Fruit fly (Drosophila melanogaster) whole organism, embryonic: ENCODE measurements around the gene CG4025.
A peak's percentile ranks its signal among the peaks of the same experiment; 100 is the strongest.

Experiments used
- Adf1 ChIP-seq: fragments of 200-800 bp; sonication (Bioruptor generic); IDR thresholded peaks from 2 replicates; pipeline ENCODE4 v1.3.6; 2022; ENCODE audit warnings: missing biosample characterization, missing genetic modification characterization
- Antp ChIP-seq: fragments of 200-800 bp; sonication (Bioruptor generic); optimal IDR thresholded peaks from 3 replicates; lab custom pipeline; 2016; ENCODE audit warnings: missing biosample characterization, missing genetic modification characterization
- Blimp-1 ChIP-seq: fragments of 200-800 bp; sonication (Bioruptor generic); optimal IDR thresholded peaks from 3 replicates; lab custom pipeline; 2018; ENCODE audit warnings: missing biosample characterization, missing genetic modification characterization, mild to moderate bottlenecking, moderate library complexity, missing genetic modification reagents
- CG1024 ChIP-seq: fragments of 200-800 bp; sonication (Bioruptor generic); IDR thresholded peaks from 2 replicates; pipeline ENCODE4 v1.3.6; 2022; ENCODE audit warnings: missing biosample characterization, missing genetic modification characterization
- CG10274 ChIP-seq: fragments of 200-800 bp; sonication (Bioruptor generic); optimal IDR thresholded peaks from 3 replicates; lab custom pipeline; 2017; ENCODE audit warnings: missing biosample characterization, mild to moderate bottlenecking, missing genetic modification characterization
- CG12391 ChIP-seq: fragments of 200-800 bp; sonication (Bioruptor generic); optimal IDR thresholded peaks from 3 replicates; lab custom pipeline; 2018; ENCODE audit warnings: missing biosample characterization, mild to moderate bottlenecking, missing genetic modification characterization, moderate library complexity
- CG1602 ChIP-seq: fragments of 200-800 bp; sonication (Bioruptor generic); optimal IDR thresholded peaks from 3 replicates; lab custom pipeline; 2016; ENCODE audit warnings: missing biosample characterization, missing genetic modification characterization
- CG16813 ChIP-seq: fragments of 200-800 bp; sonication (Bioruptor generic); IDR thresholded peaks from 3 replicates; pipeline ENCODE4 v1.3.6; 2022; ENCODE audit warnings: missing biosample characterization, missing genetic modification characterization; ENCODE audit not compliant: partially characterized antibody
- CG17359 ChIP-seq: fragments of 200-800 bp; sonication (Bioruptor generic); optimal IDR thresholded peaks from 3 replicates; lab custom pipeline; 2018; ENCODE audit warnings: missing biosample characterization, mild to moderate bottlenecking, missing genetic modification characterization, moderate library complexity
- CG17568 ChIP-seq: fragments of 200-800 bp; sonication (Bioruptor generic); optimal IDR thresholded peaks from 2 replicates; lab custom pipeline; 2018; ENCODE audit warnings: missing biosample characterization, mild to moderate bottlenecking, missing genetic modification characterization, moderate library complexity
- CG3065 ChIP-seq: fragments of 200-800 bp; sonication (Bioruptor generic); optimal IDR thresholded peaks from 2 replicates; lab custom pipeline; 2016; ENCODE audit warnings: missing biosample characterization, missing genetic modification characterization
- CG31224 ChIP-seq: fragments of 200-800 bp; sonication (Bioruptor generic); IDR thresholded peaks from 2 replicates; pipeline ENCODE4 v1.3.6; 2022; ENCODE audit warnings: missing biosample characterization, missing genetic modification characterization
- CG31388 ChIP-seq: fragments of 200-800 bp; sonication (Bioruptor generic); optimal IDR thresholded peaks from 2 replicates; lab custom pipeline; 2016; ENCODE audit warnings: missing biosample characterization, missing genetic modification characterization
- CG34376 ChIP-seq: fragments of 200-800 bp; sonication (Bioruptor generic); optimal IDR thresholded peaks from 2 replicates; lab custom pipeline; 2018; ENCODE audit warnings: missing biosample characterization, mild to moderate bottlenecking, missing genetic modification characterization
- CG5953 ChIP-seq: fragments of 200-800 bp; sonication (Bioruptor generic); IDR thresholded peaks from 2 replicates; pipeline ENCODE4 v1.3.6; 2022; ENCODE audit warnings: missing biosample characterization, missing genetic modification characterization
- CG6765 ChIP-seq: fragments of 200-800 bp; sonication (Bioruptor generic); optimal IDR thresholded peaks from 3 replicates; lab custom pipeline; 2017; ENCODE audit warnings: missing biosample characterization, mild to moderate bottlenecking, missing genetic modification characterization
- CG7987 ChIP-seq: fragments of 200-800 bp; sonication (Bioruptor generic); optimal IDR thresholded peaks from 2 replicates; lab custom pipeline; 2018; ENCODE audit warnings: missing biosample characterization, mild to moderate bottlenecking, missing genetic modification characterization, moderate library complexity
- CG8944 ChIP-seq: fragments of 200-800 bp; sonication (Bioruptor generic); optimal IDR thresholded peaks from 3 replicates; lab custom pipeline; 2016; ENCODE audit warnings: missing biosample characterization, missing genetic modification characterization
- CG9609 ChIP-seq: fragments of 200-800 bp; sonication (Bioruptor generic); optimal IDR thresholded peaks from 3 replicates; lab custom pipeline; 2016; ENCODE audit warnings: missing biosample characterization, missing genetic modification characterization
- CG9876 ChIP-seq: fragments of 200-800 bp; sonication (Bioruptor generic); optimal IDR thresholded peaks from 2 replicates; lab custom pipeline; 2016; ENCODE audit warnings: missing biosample characterization, missing genetic modification characterization
- CG9932 ChIP-seq: fragments of 200-800 bp; sonication (Bioruptor generic); IDR thresholded peaks from 2 replicates; pipeline ENCODE4 v1.3.6; 2022; ENCODE audit warnings: missing biosample characterization, missing genetic modification characterization
- CoRest ChIP-seq: fragments of 200-800 bp; sonication (Bioruptor generic); optimal IDR thresholded peaks from 3 replicates; lab custom pipeline; 2018; ENCODE audit warnings: missing biosample characterization, mild to moderate bottlenecking, missing genetic modification characterization, moderate library complexity
- Dad ChIP-seq: fragments of 200-800 bp; sonication (Bioruptor generic); optimal IDR thresholded peaks from 3 replicates; lab custom pipeline; 2016; ENCODE audit warnings: missing biosample characterization, missing genetic modification characterization
- Dref ChIP-seq: fragments of 200-800 bp; sonication (Bioruptor generic); IDR thresholded peaks from 2 replicates; pipeline ENCODE4 v1.3.6; 2022; ENCODE audit warnings: missing biosample characterization, missing genetic modification characterization
- Hmr ChIP-seq: fragments of 200-800 bp; sonication (Bioruptor generic); optimal IDR thresholded peaks from 3 replicates; lab custom pipeline; 2017; ENCODE audit warnings: mild to moderate bottlenecking, missing biosample characterization, missing genetic modification reagents, missing genetic modification characterization
- Hsf ChIP-seq: fragments of 200-800 bp; sonication (Bioruptor generic); optimal IDR thresholded peaks from 3 replicates; lab custom pipeline; 2016; ENCODE audit warnings: missing biosample characterization, missing genetic modification characterization
- Jarid2 ChIP-seq: fragments of 200-800 bp; sonication (Bioruptor generic); optimal IDR thresholded peaks from 3 replicates; lab custom pipeline; 2017; ENCODE audit warnings: mild to moderate bottlenecking, missing biosample characterization, missing genetic modification reagents, missing genetic modification characterization
- Nf-YA ChIP-seq: fragments of 200-800 bp; sonication (Bioruptor generic); IDR thresholded peaks from 2 replicates; pipeline ENCODE4 v1.3.6; 2022; ENCODE audit warnings: missing biosample characterization, missing genetic modification characterization
- Sry-δ ChIP-seq: fragments of 200-800 bp; sonication (Bioruptor generic); optimal IDR thresholded peaks from 2 replicates; lab custom pipeline; 2016; ENCODE audit warnings: missing biosample characterization, missing genetic modification characterization
- abd-A ChIP-seq: fragments of 200-800 bp; sonication (Bioruptor generic); optimal IDR thresholded peaks from 3 replicates; lab custom pipeline; 2019; ENCODE audit warnings: missing biosample characterization, mild to moderate bottlenecking, missing genetic modification characterization, moderate library complexity
- al ChIP-seq: fragments of 200-800 bp; sonication (Bioruptor generic); IDR thresholded peaks from 2 replicates; pipeline ENCODE4 v1.3.6; 2022; ENCODE audit warnings: missing biosample characterization, missing genetic modification characterization
- ato ChIP-seq: fragments of 200-800 bp; sonication (Bioruptor generic); IDR thresholded peaks from 2 replicates; pipeline ENCODE4 v1.3.6; 2022; ENCODE audit warnings: missing biosample characterization, missing genetic modification characterization; ENCODE audit not compliant: partially characterized antibody
- bab2 ChIP-seq: fragments of 200-800 bp; sonication (Bioruptor generic); optimal IDR thresholded peaks from 2 replicates; lab custom pipeline; 2016; ENCODE audit warnings: missing biosample characterization, missing genetic modification characterization
- cg ChIP-seq: fragments of 200-800 bp; sonication (Bioruptor generic); optimal IDR thresholded peaks from 3 replicates; lab custom pipeline; 2019; ENCODE audit warnings: missing biosample characterization, mild to moderate bottlenecking, missing genetic modification characterization, moderate library complexity
- ci ChIP-seq: fragments of 200-800 bp; sonication (Bioruptor generic); IDR thresholded peaks from 3 replicates; pipeline ENCODE4 v1.3.6; 2022; ENCODE audit warnings: missing biosample characterization, missing genetic modification characterization
- cwo ChIP-seq: fragments of 200-800 bp; sonication (Bioruptor generic); optimal IDR thresholded peaks from 3 replicates; lab custom pipeline; 2017; ENCODE audit warnings: missing biosample characterization, missing genetic modification characterization, mild to moderate bottlenecking, moderate library complexity, missing genetic modification reagents
- dmrt99B ChIP-seq: fragments of 200-800 bp; sonication (Bioruptor generic); optimal IDR thresholded peaks from 2 replicates; lab custom pipeline; 2018; ENCODE audit warnings: missing biosample characterization, mild to moderate bottlenecking, missing genetic modification characterization, moderate library complexity
- dpn ChIP-seq, 2 experiments: fragments of 200-800 bp; sonication (Bioruptor generic); optimal IDR thresholded peaks; 3 replicates each; lab custom pipeline; 2016; ENCODE audit warnings: missing biosample characterization in 2 of 2, missing genetic modification characterization in 2 of 2
- emc ChIP-seq: fragments of 200-800 bp; sonication (Bioruptor generic); optimal IDR thresholded peaks from 2 replicates; lab custom pipeline; 2016; ENCODE audit warnings: missing biosample characterization, missing genetic modification characterization
- gce ChIP-seq: fragments of 200-800 bp; sonication (Bioruptor generic); IDR thresholded peaks from 3 replicates; pipeline ENCODE4 v1.3.6; 2022; ENCODE audit warnings: missing biosample characterization, missing genetic modification characterization
- ham ChIP-seq: fragments of 200-800 bp; sonication (Bioruptor generic); IDR thresholded peaks from 2 replicates; pipeline ENCODE4 v1.3.6; 2022; ENCODE audit warnings: missing biosample characterization, missing genetic modification characterization
- insv ChIP-seq, 2 experiments: fragments of 200-800 bp; sonication (Bioruptor generic); optimal IDR thresholded peaks; 3 replicates each; lab custom pipeline; 2016 to 2018; ENCODE audit warnings: missing biosample characterization in 2 of 2, missing genetic modification characterization in 2 of 2
- lilli ChIP-seq: fragments of 200-800 bp; sonication (Bioruptor generic); optimal IDR thresholded peaks from 3 replicates; lab custom pipeline; 2016; ENCODE audit warnings: missing biosample characterization, missing genetic modification characterization
- pho ChIP-seq: fragments of 200-800 bp; sonication (Bioruptor generic); optimal IDR thresholded peaks from 2 replicates; lab custom pipeline; 2016; ENCODE audit warnings: missing biosample characterization, missing genetic modification characterization
- pros ChIP-seq: fragments of 200-800 bp; sonication (Bioruptor generic); optimal IDR thresholded peaks from 3 replicates; lab custom pipeline; 2019; ENCODE audit warnings: missing biosample characterization, mild to moderate bottlenecking, missing genetic modification characterization, moderate library complexity
- run ChIP-seq: fragments of 200-800 bp; sonication (Bioruptor generic); optimal IDR thresholded peaks from 3 replicates; lab custom pipeline; 2018; ENCODE audit warnings: missing biosample characterization, mild to moderate bottlenecking, missing genetic modification characterization
- sr ChIP-seq: fragments of 200-800 bp; sonication (Bioruptor generic); IDR thresholded peaks from 3 replicates; pipeline ENCODE4 v1.3.6; 2022; ENCODE audit warnings: missing biosample characterization, missing genetic modification characterization
- tna ChIP-seq: fragments of 200-800 bp; sonication (Bioruptor generic); IDR thresholded peaks from 2 replicates; pipeline ENCODE4 v1.3.6; 2022; ENCODE audit warnings: missing biosample characterization, missing genetic modification characterization; ENCODE audit not compliant: partially characterized antibody
- vnd ChIP-seq: fragments of 200-800 bp; sonication (Bioruptor generic); IDR thresholded peaks from 3 replicates; pipeline ENCODE4 v1.3.6; 2022; ENCODE audit warnings: missing biosample characterization, missing genetic modification characterization; ENCODE audit not compliant: partially characterized antibody
- zf30C ChIP-seq: fragments of 200-800 bp; sonication (Bioruptor generic); optimal IDR thresholded peaks from 3 replicates; lab custom pipeline; 2018; ENCODE audit warnings: missing biosample characterization, mild to moderate bottlenecking, missing genetic modification characterization

Gene CG4025

DNA sequence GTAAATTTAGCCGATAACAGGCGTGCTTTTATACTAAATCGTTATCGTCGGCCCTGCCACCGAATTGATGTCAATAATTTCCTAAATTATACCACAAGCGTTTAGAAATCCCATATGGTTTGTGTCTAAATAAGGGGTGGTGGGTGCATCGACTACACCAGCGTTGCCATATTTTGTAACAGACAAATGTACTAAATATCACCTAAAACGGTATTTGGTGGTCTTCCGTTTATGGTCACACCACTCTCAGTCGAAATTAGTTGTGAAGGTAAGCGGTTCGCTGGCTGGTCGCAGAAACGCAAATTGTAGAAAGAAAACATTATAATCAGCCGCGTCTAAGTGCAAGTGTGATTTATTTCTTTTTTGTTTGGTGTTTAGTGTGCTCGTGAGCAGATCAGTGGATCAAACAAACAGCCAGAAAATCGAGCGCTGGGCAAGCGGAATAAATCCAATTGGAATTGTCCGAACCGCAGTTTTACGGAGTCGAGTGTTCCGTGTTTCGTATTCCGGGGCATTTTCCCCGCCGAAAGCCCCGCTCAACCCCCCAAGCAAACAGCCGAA is 3.7 kb downstream of the CG4025 start, which contains the start of the genes CG16903 and Unc-76 (continued):
- peak; percentile 24 for TF ChIP-seq Dad
- 0 out of 2 replicates have a peak, but pooled peaks have one; percentile 20 for TF ChIP-seq al (GFP tag; lab: Robert Waterston, UW)
- TF ChIP-seq CG17568 (GFP tag; lab: Kevin White, UChicago): no peak
- TF ChIP-seq Nf-YA: no peak
- TF ChIP-seq zf30C (GFP tag; lab: Kevin White, UChicago): no peak
- no peak for TF ChIP-seq ham (GFP tag; lab: Robert Waterston, UW)
- peak; percentile 7 to 35 for TF ChIP-seq dpn (GFP tag; optimal IDR thresholded peaks at IDR 0.05; lab: Kevin White, UChicago)
- TF ChIP-seq CG9932 (GFP tag; lab: Robert Waterston, UW): peak; percentile 37; the same call in 1 of the 2 replicates
- no peak for TF ChIP-seq gce (GFP tag; lab: Robert Waterston, UW)
- peak; percentile 64 for TF ChIP-seq pros
- TF ChIP-seq Sry-δ (GFP tag; lab: Kevin White, UChicago): peak; percentile 77
- no peak for TF ChIP-seq cwo (GFP tag; lab: Kevin White, UChicago)
- TF ChIP-seq cg (GFP tag; lab: Kevin White, UChicago): no peak
- peak; percentile 2 for TF ChIP-seq bab2 (GFP tag; lab: Kevin White, UChicago)
- TF ChIP-seq ato (GFP tag; lab: Robert Waterston, UW): no peak
- no peak for TF ChIP-seq Hsf
- TF ChIP-seq tna (GFP tag; lab: Robert Waterston, UW): no peak
- no peak for TF ChIP-seq vnd (GFP tag; lab: Robert Waterston, UW)
- peak; percentile 2 for TF ChIP-seq CG3065 (GFP tag; lab: Kevin White, UChicago)
- peak; percentile 33 for TF ChIP-seq Blimp-1 (GFP tag; lab: Kevin White, UChicago)
- no peak; the same call in 1 of the 2 replicates for TF ChIP-seq Adf1 (GFP tag; lab: Robert Waterston, UW)
- peak; percentile 1 for TF ChIP-seq CG8944
- peak; percentile 96 for TF ChIP-seq Jarid2 (GFP tag; lab: Kevin White, UChicago)
- TF ChIP-seq Dref: peak; percentile 79
- no peak for TF ChIP-seq CG31224 (GFP tag; lab: Robert Waterston, UW)
- peak; percentile 72 for TF ChIP-seq CG34376 (GFP tag; lab: Kevin White, UChicago)
- TF ChIP-seq run (tag; lab: Kevin White, UChicago): peak; percentile 29
- no peak for TF ChIP-seq emc (GFP tag; lab: Kevin White, UChicago)
- no peak for TF ChIP-seq CG5953 (GFP tag; lab: Robert Waterston, UW)
- TF ChIP-seq CG16813: no peak
- peak; percentile 29 for TF ChIP-seq CG17359 (tag; lab: Kevin White, UChicago)
- TF ChIP-seq dmrt99B (tag; lab: Kevin White, UChicago): peak; percentile 7
- peak; percentile 6 for TF ChIP-seq Antp (GFP tag; lab: Kevin White, UChicago)
- TF ChIP-seq CG10274 (GFP tag; lab: Kevin White, UChicago): no peak
- no peak for TF ChIP-seq CG9876 (GFP tag; lab: Kevin White, UChicago)
- no peak for TF ChIP-seq CG1024 (GFP tag; lab: Robert Waterston, UW)
- TF ChIP-seq CG12391 (tag; lab: Kevin White, UChicago): peak; percentile 60
- TF ChIP-seq sr (GFP tag; lab: Robert Waterston, UW): 0 out of 3 replicates have a peak, but pooled peaks have one; percentile 7
- peak; percentile 46 for TF ChIP-seq CoRest (tag; lab: Kevin White, UChicago)
- peak; percentile 89 for TF ChIP-seq Hmr (GFP tag; lab: Kevin White, UChicago)
- peak; percentile 74 for TF ChIP-seq ci (GFP tag; lab: Robert Waterston, UW)
- peak; percentile 39 for TF ChIP-seq pho
- TF ChIP-seq CG31388: no peak
- peak; percentile 35 for TF ChIP-seq CG9609 (GFP tag; lab: Kevin White, UChicago)
- peak in 1 of 2 experiments; percentile 87 for TF ChIP-seq insv (GFP tag; optimal IDR thresholded peaks at IDR 0.05; lab: Kevin White, UChicago)
- peak; percentile 41 for TF ChIP-seq lilli (GFP tag; lab: Kevin White, UChicago)
- TF ChIP-seq CG1602: no peak
- peak; percentile 69 for TF ChIP-seq CG7987 (GFP tag; lab: Kevin White, UChicago)
- peak; percentile 71 for TF ChIP-seq abd-A (tag; lab: Kevin White, UChicago)
- no peak for TF ChIP-seq CG6765 (GFP tag; lab: Kevin White, UChicago)
